Fruit fly (Drosophila melanogaster): Measurements from ENCODE around the gene NSD.

- TF ChIP-seq Atf3 (GFP tag; optimal IDR thresholded peaks at IDR 0.05) (peak; percentile 11), Fer2 (tag; optimal IDR thresholded peaks at IDR 0.05) (peak; percentile 63), CG7745 (tag; optimal IDR thresholded peaks at IDR 0.05) (no peak)
Measured at dm6 chr3R:27916355-27917019, 21.2 kb downstream of the NSD start, which contains the start of the genes CG5003 and mRpS22.
